Fruit fly (Drosophila melanogaster) whole organism: Measurements from ENCODE around the gene Med.
A peak's percentile ranks its signal among the peaks of the same experiment; 100 is the strongest.

Experiments used
- CG8478 ChIP-seq: fragments of >200 bp; optimal IDR thresholded peaks from 2 replicates; lab custom pipeline; 2018; ENCODE audit warnings: inconsistent platforms
- Dll ChIP-seq: fragments of >200 bp; optimal IDR thresholded peaks from 2 replicates; lab custom pipeline; 2017
- EcR ChIP-seq, 2 experiments: fragments of >200 bp; optimal IDR thresholded peaks; 2 replicates each; lab custom pipeline; 2017; ENCODE audit warnings: missing biosample characterization in 2 of 2, missing genetic modification characterization in 2 of 2, missing genetic modification reagents in 2 of 2
- pan ChIP-seq: fragments of >200 bp; optimal IDR thresholded peaks from 2 replicates; lab custom pipeline; 2017
- psq ChIP-seq: fragments of >200 bp; optimal IDR thresholded peaks from 2 replicates; lab custom pipeline; 2017
- usp ChIP-seq: fragments of >200 bp; optimal IDR thresholded peaks from 2 replicates; lab custom pipeline; 2017; ENCODE audit warnings: missing biosample characterization, missing genetic modification characterization, mixed read lengths

The Med gene

dm6 chr3R:31606242-31607143 is 4.4 kb upstream of the Med start:
- TF ChIP-seq EcR (GFP tag; optimal IDR thresholded peaks at IDR 0.05; lab: Kevin White, UChicago) (no peak), psq (lab: Kevin White, UChicago) (no peak), usp (GFP tag; lab: Kevin White, UChicago) (no peak), pan (lab: Kevin White, UChicago) (no peak), Dll (lab: Kevin White, UChicago) (no peak), CG8478 (lab: Kevin White, UChicago) (no peak)

- TF ChIP-seq Dll (lab: Kevin White, UChicago) = no peak
Observed at dm6 chr3R:31607287-31607849, 3.5 kb upstream of the Med start.

- no peak for TF ChIP-seq EcR (GFP tag; optimal IDR thresholded peaks at IDR 0.05; lab: Kevin White, UChicago)
- TF ChIP-seq psq (lab: Kevin White, UChicago) = no peak
- no peak for TF ChIP-seq CG8478 (lab: Kevin White, UChicago)
- TF ChIP-seq Dll (lab: Kevin White, UChicago) = no peak
- no peak for TF ChIP-seq pan (lab: Kevin White, UChicago)
- TF ChIP-seq usp (GFP tag; lab: Kevin White, UChicago) = no peak
Observed at dm6 chr3R:31608030-31608429, 2.8 kb upstream of the Med start.

dm6 chr3R:31608438-31609188 is 2.2 kb upstream of the Med start:
- TF ChIP-seq usp (GFP tag; lab: Kevin White, UChicago) = no peak
- TF ChIP-seq pan (lab: Kevin White, UChicago) = no peak
- no peak for TF ChIP-seq Dll (lab: Kevin White, UChicago)
- no peak for TF ChIP-seq EcR (GFP tag; optimal IDR thresholded peaks at IDR 0.05; lab: Kevin White, UChicago)
- peak; percentile 46 for TF ChIP-seq CG8478 (lab: Kevin White, UChicago)
- no peak for TF ChIP-seq psq (lab: Kevin White, UChicago)

dm6 chr3R:31609413-31610054 is 1.3 kb upstream of the Med start:
- no peak for TF ChIP-seq psq (lab: Kevin White, UChicago)

- TF ChIP-seq psq (lab: Kevin White, UChicago) (no peak), CG8478 (lab: Kevin White, UChicago) (no peak), Dll (lab: Kevin White, UChicago) (no peak), EcR (GFP tag; optimal IDR thresholded peaks at IDR 0.05; lab: Kevin White, UChicago) (no peak), pan (lab: Kevin White, UChicago) (no peak), usp (GFP tag; lab: Kevin White, UChicago) (no peak)
Observed at dm6 chr3R:31612564-31612963, 1.7 kb downstream of the Med start, which contains the start of gene CycG. CycG (minus strand) TSS chr3R:31612664.

dm6 chr3R:31616001-31616400 is 5.2 kb downstream of the Med start, which contains the start of the genes Mnat9 and CG1792:
Mnat9 (minus strand) TSS chr3R:31616160.
CG1792 (plus strand) TSS chr3R:31616303.
- TF ChIP-seq pan (lab: Kevin White, UChicago) = no peak
- no peak for TF ChIP-seq CG8478 (lab: Kevin White, UChicago)
- no peak for TF ChIP-seq usp (GFP tag; lab: Kevin White, UChicago)
- TF ChIP-seq EcR (GFP tag; optimal IDR thresholded peaks at IDR 0.05; lab: Kevin White, UChicago) = no peak
- TF ChIP-seq Dll (lab: Kevin White, UChicago) = no peak
- TF ChIP-seq psq (lab: Kevin White, UChicago) = no peak

- TF ChIP-seq EcR (GFP tag; optimal IDR thresholded peaks at IDR 0.05; lab: Kevin White, UChicago) = no peak
- TF ChIP-seq psq (lab: Kevin White, UChicago) = no peak
- TF ChIP-seq CG8478 (lab: Kevin White, UChicago) = no peak
Observed at dm6 chr3R:31617801-31618200, 7.0 kb downstream of the Med start, which contains the start of gene pasha. pasha (plus strand) TSS chr3R:31617977.

- TF ChIP-seq pan (lab: Kevin White, UChicago) (no peak), usp (GFP tag; lab: Kevin White, UChicago) (no peak), Dll (lab: Kevin White, UChicago) (no peak), CG8478 (lab: Kevin White, UChicago) (no peak), EcR (GFP tag; optimal IDR thresholded peaks at IDR 0.05; lab: Kevin White, UChicago) (no peak)
Observed at dm6 chr3R:31621814-31622213, 11.0 kb downstream of the Med start, which contains the start of gene kek6. kek6 (plus strand) TSS chr3R:31622136.

dm6 chr3R:31622648-31623047 is 11.8 kb downstream of the Med start:
- no peak for TF ChIP-seq EcR (GFP tag; optimal IDR thresholded peaks at IDR 0.05; lab: Kevin White, UChicago)
- TF ChIP-seq pan (lab: Kevin White, UChicago) = no peak
- no peak for TF ChIP-seq usp (GFP tag; lab: Kevin White, UChicago)
- TF ChIP-seq CG8478 (lab: Kevin White, UChicago) = no peak
- TF ChIP-seq psq (lab: Kevin White, UChicago) = no peak
- no peak for TF ChIP-seq Dll (lab: Kevin White, UChicago)

dm6 chr3R:31626237-31626636 is 15.4 kb downstream of the Med start:
- TF ChIP-seq pan (lab: Kevin White, UChicago) (no peak), EcR (GFP tag; optimal IDR thresholded peaks at IDR 0.05; lab: Kevin White, UChicago) (no peak), usp (GFP tag; lab: Kevin White, UChicago) (no peak), Dll (lab: Kevin White, UChicago) (no peak), psq (lab: Kevin White, UChicago) (no peak), CG8478 (lab: Kevin White, UChicago) (no peak)
